Worm (Caenorhabditis elegans): ENCODE results near the gene ugt-8.

DNA sequence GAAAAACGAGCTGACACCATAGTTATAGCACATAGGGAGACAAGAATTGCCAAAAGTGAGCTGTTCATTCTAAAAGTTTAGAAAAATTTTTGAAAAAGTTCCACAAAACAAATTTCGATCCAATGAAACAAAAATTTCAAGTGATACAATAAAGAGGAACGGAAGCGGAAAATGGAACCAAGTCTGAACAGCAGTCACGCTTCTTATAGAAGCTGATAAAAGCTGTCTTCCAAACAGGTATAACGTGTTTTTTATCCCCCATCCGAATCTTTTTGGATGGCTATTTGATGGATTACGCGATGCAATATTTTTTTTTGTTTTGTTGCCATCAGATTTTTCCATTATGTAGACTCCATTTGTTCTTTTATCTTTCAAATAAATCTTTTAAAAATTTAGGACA, 8.6 kb downstream of the ugt-8 start, which contains the start of gene H23N18.5:
- no peak for TF ChIP-seq lin-15B (tag; optimal IDR thresholded peaks at IDR 0.05)
- TF ChIP-seq ZK546.5 (tag; optimal IDR thresholded peaks at IDR 0.05), result no peak
- no peak for TF ChIP-seq unc-62 (GFP tag; optimal IDR thresholded peaks at IDR 0.05)
- no peak for TF ChIP-seq fkh-10 (GFP tag; optimal IDR thresholded peaks at IDR 0.05)
